Fruit fly (Drosophila melanogaster) whole organism, embryonic: ENCODE data around the gene htl.

ENCODE experiments used
- Adf1 ChIP-seq: fragments of 200-800 bp; sonication (Bioruptor generic); IDR thresholded peaks from 2 replicates; pipeline ENCODE4 v1.3.6; 2022; ENCODE audit warnings: missing biosample characterization, missing genetic modification characterization
- CG15011 ChIP-seq: fragments of 200-800 bp; sonication (Bioruptor generic); optimal IDR thresholded peaks from 3 replicates; lab custom pipeline; 2018; ENCODE audit warnings: missing biosample characterization, mild to moderate bottlenecking, missing genetic modification characterization
- CG18011 ChIP-seq: fragments of 200-800 bp; sonication (Bioruptor generic); optimal IDR thresholded peaks from 2 replicates; lab custom pipeline; 2017; ENCODE audit warnings: missing biosample characterization, missing genetic modification characterization, mild to moderate bottlenecking, moderate library complexity, missing genotype
- CG7271 ChIP-seq: fragments of 200-800 bp; sonication (Bioruptor generic); optimal IDR thresholded peaks from 2 replicates; lab custom pipeline; 2018; ENCODE audit warnings: missing biosample characterization, mild to moderate bottlenecking, missing genetic modification characterization, moderate library complexity
- CG7786 ChIP-seq: fragments of 200-800 bp; sonication (Bioruptor generic); optimal IDR thresholded peaks from 2 replicates; lab custom pipeline; 2016; ENCODE audit warnings: missing biosample characterization, missing genetic modification characterization
- CG9437 ChIP-seq: fragments of 200-800 bp; sonication (Bioruptor generic); optimal IDR thresholded peaks from 2 replicates; lab custom pipeline; 2018; ENCODE audit warnings: missing biosample characterization, mild to moderate bottlenecking, missing genetic modification characterization
- D ChIP-seq, 2 experiments: fragments of 200-800 bp in 1 of 2; fragments of >200 bp in 1 of 2; sonication (Bioruptor generic) in 1 of 2; optimal IDR thresholded peaks; 2 replicates in 1 of 2; 3 replicates in 1 of 2; lab custom pipeline; 2017; ENCODE audit warnings: mild to moderate bottlenecking in 1 of 2, missing biosample characterization in 1 of 2, missing genetic modification characterization in 1 of 2, missing genetic modification reagents in 1 of 2
- ERR ChIP-seq: fragments of 200-800 bp; sonication (Bioruptor generic); optimal IDR thresholded peaks from 2 replicates; lab custom pipeline; 2016; ENCODE audit warnings: missing biosample characterization, missing genetic modification characterization
- NC2α ChIP-seq: fragments of 200-800 bp; sonication (Bioruptor generic); optimal IDR thresholded peaks from 2 replicates; lab custom pipeline; 2016; ENCODE audit warnings: missing biosample characterization, missing genetic modification characterization
- dm ChIP-seq: fragments of 200-800 bp; sonication (Bioruptor generic); optimal IDR thresholded peaks from 3 replicates; lab custom pipeline; 2016; ENCODE audit warnings: missing biosample characterization, missing genetic modification characterization
- fd64A ChIP-seq: fragments of 200-800 bp; sonication (Bioruptor generic); optimal IDR thresholded peaks from 3 replicates; lab custom pipeline; 2018; ENCODE audit warnings: missing biosample characterization, mild to moderate bottlenecking, missing genetic modification characterization
- grau ChIP-seq: fragments of 200-800 bp; optimal IDR thresholded peaks from 3 replicates; lab custom pipeline; 2019; ENCODE audit warnings: missing biosample characterization, mild to moderate bottlenecking, missing genetic modification characterization, moderate library complexity
- sug ChIP-seq: fragments of 200-800 bp; optimal IDR thresholded peaks from 2 replicates; lab custom pipeline; 2019; ENCODE audit warnings: missing biosample characterization, mild to moderate bottlenecking, missing genetic modification characterization, moderate library complexity

- TF ChIP-seq dm (no peak), grau (tag; lab: Kevin White, UChicago) (no peak), Adf1 (GFP tag; lab: Robert Waterston, UW) (no peak), CG9437 (GFP tag; lab: Kevin White, UChicago) (no peak), CG7786 (GFP tag; lab: Kevin White, UChicago) (no peak), sug (tag; lab: Kevin White, UChicago) (no peak), NC2α (GFP tag; lab: Kevin White, UChicago) (no peak), ERR (no peak), CG7271 (tag; lab: Kevin White, UChicago) (no peak), fd64A (no peak), CG15011 (no peak), D (optimal IDR thresholded peaks at IDR 0.05; lab: Kevin White, UChicago) (no peak), D (GFP tag; optimal IDR thresholded peaks at IDR 0.05; lab: Kevin White, UChicago) (no peak), CG18011 (GFP tag; lab: Kevin White, UChicago) (no peak)
These were observed 28.0 kb upstream of the htl start, which contains the start of gene bard for dm6 chr3R:18080748-18081147.
